Fruit fly (Drosophila melanogaster): ENCODE results near the gene CG4658.

Gene CG4658

DNA sequence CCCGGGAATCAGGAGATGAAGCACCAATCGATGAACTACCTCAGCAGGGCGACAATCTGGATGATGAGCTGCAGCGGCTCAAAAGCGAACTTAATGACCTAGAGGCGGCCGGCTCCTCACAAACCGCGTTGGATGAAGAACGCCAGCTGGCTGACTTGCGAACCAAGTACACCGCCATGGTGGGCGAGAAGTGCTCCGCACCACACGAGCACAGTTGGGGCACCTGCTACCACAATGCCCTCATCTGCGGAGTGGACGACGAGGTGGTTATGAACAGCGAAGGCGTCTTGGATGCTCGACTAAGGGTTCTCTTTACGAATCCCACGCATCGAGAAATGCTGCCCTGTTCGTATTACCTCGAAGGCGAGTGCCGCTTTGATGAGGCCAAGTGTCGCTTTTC, 2.2 kb upstream of the CG4658 start:
- TF ChIP-seq Hr78 (GFP tag; optimal IDR thresholded peaks at IDR 0.05) (no peak), ey (GFP tag; optimal IDR thresholded peaks at IDR 0.05) (no peak), sv (GFP tag; optimal IDR thresholded peaks at IDR 0.05) (no peak), Dfd (GFP tag; optimal IDR thresholded peaks at IDR 0.05) (no peak), usp (GFP tag; optimal IDR thresholded peaks at IDR 0.05) (no peak), dl (GFP tag; optimal IDR thresholded peaks at IDR 0.05; ENCODE audit: insufficient read depth in 1 of 2, partially characterized antibody in 2 of 2) (no peak), Mio (GFP tag; optimal IDR thresholded peaks at IDR 0.05) (no peak), jim (GFP tag; optimal IDR thresholded peaks at IDR 0.05) (no peak), foxo (GFP tag; optimal IDR thresholded peaks at IDR 0.05) (no peak), rgr (GFP tag; optimal IDR thresholded peaks at IDR 0.05) (no peak), h (GFP tag; optimal IDR thresholded peaks at IDR 0.05) (no peak), brk (GFP tag; optimal IDR thresholded peaks at IDR 0.05) (no peak), CG9705 (GFP tag; optimal IDR thresholded peaks at IDR 0.05) (no peak), pan (optimal IDR thresholded peaks at IDR 0.05) (no peak), Hr83 (GFP tag; optimal IDR thresholded peaks at IDR 0.05; ENCODE audit: poor library complexity, severe bottlenecking) (no peak), Rel (GFP tag; optimal IDR thresholded peaks at IDR 0.05) (no peak), Rel (tag; optimal IDR thresholded peaks at IDR 0.05) (no peak)

DNA sequence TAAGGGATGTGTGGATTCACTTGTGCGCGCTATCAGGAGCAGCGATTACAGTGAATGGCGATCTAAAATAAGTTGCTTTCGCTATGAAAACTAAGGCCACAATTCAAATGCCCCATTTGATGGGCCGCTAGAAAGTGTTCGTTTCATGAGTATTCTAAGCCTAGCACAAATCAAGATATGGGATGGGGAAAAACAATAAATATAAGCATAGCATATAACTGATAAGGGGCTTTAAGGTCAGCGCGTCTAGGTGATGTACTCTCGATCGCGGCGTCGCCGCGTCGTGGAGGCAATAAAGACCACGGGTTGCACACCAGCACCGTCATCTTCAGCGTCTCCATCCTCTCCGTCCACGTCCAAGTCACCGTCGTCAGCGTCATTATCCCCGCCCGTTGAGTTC, 3.8 kb downstream of the CG4658 start:
- TF ChIP-seq rgr (GFP tag; optimal IDR thresholded peaks at IDR 0.05) (no peak), Rel (GFP tag; optimal IDR thresholded peaks at IDR 0.05) (no peak), Rel (tag; optimal IDR thresholded peaks at IDR 0.05) (peak; percentile 82)

DNA sequence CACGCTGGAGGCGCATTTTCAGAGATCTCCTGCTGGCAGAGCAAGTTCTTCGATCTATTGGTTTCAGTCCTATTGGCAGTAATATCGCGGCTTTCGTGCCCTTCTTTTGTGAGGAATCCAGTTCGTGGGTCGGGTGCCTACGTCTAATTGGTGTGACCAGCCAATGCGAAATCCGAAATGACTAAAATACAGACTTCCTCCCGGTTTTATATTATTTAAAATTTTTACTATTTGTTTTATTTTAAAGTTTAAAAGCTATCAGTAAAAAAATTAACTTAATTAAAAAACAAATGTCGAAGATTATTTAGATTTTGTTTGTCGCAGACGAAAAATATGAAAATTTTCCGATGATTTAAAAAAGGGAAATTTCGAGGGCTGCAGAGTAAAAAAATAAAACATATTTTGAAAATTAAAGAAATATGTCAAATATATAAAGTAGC, 6.7 kb downstream of the CG4658 start, which contains the start of gene CG5850:
Gene CG5850, minus strand, starts transcription at position 347 of the 440 bp plus-strand sequence.
- peak; percentile 42 for TF ChIP-seq Sp1 (GFP tag; optimal IDR thresholded peaks at IDR 0.05)
- peak; percentile 61 for TF ChIP-seq rgr (GFP tag; optimal IDR thresholded peaks at IDR 0.05)
- no peak for TF ChIP-seq dsf (GFP tag; optimal IDR thresholded peaks at IDR 0.05; ENCODE audit: borderline replicate concordance)
- peak; percentile 24 for TF ChIP-seq HLH106 (tag; optimal IDR thresholded peaks at IDR 0.05)
- peak in 1 of 2 experiments; percentile 14 for TF ChIP-seq foxo (GFP tag; optimal IDR thresholded peaks at IDR 0.05)
- TF ChIP-seq Hr83 (GFP tag; optimal IDR thresholded peaks at IDR 0.05; ENCODE audit: poor library complexity, severe bottlenecking): no peak

DNA sequence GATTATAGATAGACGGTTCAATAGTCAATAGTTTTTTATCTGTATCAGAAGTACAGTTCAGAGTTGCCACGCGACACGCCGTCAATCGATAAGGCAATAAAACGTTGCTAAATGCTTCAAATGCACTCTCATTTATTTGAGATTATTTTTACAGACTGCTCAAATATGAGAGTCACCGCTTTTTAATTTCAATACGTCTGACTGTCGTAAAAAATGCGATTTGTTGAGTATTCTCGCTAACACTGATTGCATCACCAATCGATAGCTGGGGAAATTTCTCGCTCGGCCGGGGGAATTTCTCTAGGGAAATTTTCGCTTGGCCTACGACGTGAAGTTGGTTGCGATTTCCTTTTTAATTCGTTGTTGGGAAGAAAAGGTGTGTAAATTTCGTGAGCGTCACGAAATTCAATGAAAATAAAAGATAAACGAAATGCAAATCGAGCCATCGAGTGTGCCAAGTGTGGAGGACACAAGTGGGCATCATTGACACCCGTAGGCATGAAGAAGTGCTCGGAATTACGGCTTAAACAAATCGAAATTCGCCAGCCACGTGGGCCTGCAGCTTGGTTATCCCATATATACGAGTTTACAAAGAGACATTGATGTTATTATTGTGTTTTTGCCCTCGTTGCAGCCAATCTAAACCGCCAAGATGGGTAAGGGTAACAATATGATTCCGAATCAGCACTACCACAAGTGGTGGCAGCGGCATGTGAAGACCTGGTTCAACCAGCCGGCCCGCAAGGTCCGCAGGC, 10.2 kb downstream of the CG4658 start, which contains the start of the genes Dref and RpL13:
Gene Dref, minus strand, starts transcription at position 247 of the 755 bp plus-strand sequence.
Gene RpL13, plus strand, starts transcription at position 331 of the 755 bp plus-strand sequence.
- peak; percentile 93 for TF ChIP-seq Sp1 (GFP tag; optimal IDR thresholded peaks at IDR 0.05)
- peak; percentile 86 for TF ChIP-seq dmrt93B (GFP tag; optimal IDR thresholded peaks at IDR 0.05)
- TF ChIP-seq Dfd (GFP tag; optimal IDR thresholded peaks at IDR 0.05): no peak
- peak; percentile 88 for TF ChIP-seq OdsH (GFP tag; optimal IDR thresholded peaks at IDR 0.05)
- TF ChIP-seq Dif (GFP tag; optimal IDR thresholded peaks at IDR 0.05; ENCODE audit: partially characterized antibody): no peak
- peak; percentile 43 for TF ChIP-seq Mio (GFP tag; optimal IDR thresholded peaks at IDR 0.05)
- TF ChIP-seq lola (GFP tag; optimal IDR thresholded peaks at IDR 0.05): no peak
- peak; percentile 53 for TF ChIP-seq dsf (GFP tag; optimal IDR thresholded peaks at IDR 0.05; ENCODE audit: borderline replicate concordance)
- TF ChIP-seq usp (GFP tag; optimal IDR thresholded peaks at IDR 0.05): no peak
- TF ChIP-seq Jra (GFP tag; optimal IDR thresholded peaks at IDR 0.05): peak; percentile 71
- TF ChIP-seq fru (GFP tag; optimal IDR thresholded peaks at IDR 0.05): peak; percentile 83
- no peak for TF ChIP-seq Hr78 (GFP tag; optimal IDR thresholded peaks at IDR 0.05)
- no peak for TF ChIP-seq jim (GFP tag; optimal IDR thresholded peaks at IDR 0.05)
- peak; percentile 90 for TF ChIP-seq h (GFP tag; optimal IDR thresholded peaks at IDR 0.05)
- no peak for TF ChIP-seq brk (GFP tag; optimal IDR thresholded peaks at IDR 0.05)
- peak; percentile 65 for TF ChIP-seq sv (GFP tag; optimal IDR thresholded peaks at IDR 0.05)
- TF ChIP-seq CG9705 (GFP tag; optimal IDR thresholded peaks at IDR 0.05): peak; percentile 88
- TF ChIP-seq psq (GFP tag; optimal IDR thresholded peaks at IDR 0.05): peak; percentile 60
- peak; percentile 57 for TF ChIP-seq CG32264 (GFP tag; optimal IDR thresholded peaks at IDR 0.05)
- no peak for TF ChIP-seq Vsx2 (GFP tag; optimal IDR thresholded peaks at IDR 0.05; ENCODE audit: partially characterized antibody)
- TF ChIP-seq foxo (GFP tag; optimal IDR thresholded peaks at IDR 0.05): peak; percentile 67 to 73
- no peak for TF ChIP-seq CrebA (GFP tag; optimal IDR thresholded peaks at IDR 0.05; ENCODE audit: borderline replicate concordance)
- TF ChIP-seq HLH106 (tag; optimal IDR thresholded peaks at IDR 0.05): peak; percentile 81
- peak; percentile 84 for TF ChIP-seq Hnf4 (GFP tag; optimal IDR thresholded peaks at IDR 0.05)
- TF ChIP-seq ey (GFP tag; optimal IDR thresholded peaks at IDR 0.05): peak; percentile 74
- TF ChIP-seq Hr83 (GFP tag; optimal IDR thresholded peaks at IDR 0.05; ENCODE audit: poor library complexity, severe bottlenecking): peak; percentile 94
- no peak for TF ChIP-seq GATAd (GFP tag; optimal IDR thresholded peaks at IDR 0.05)
- no peak for TF ChIP-seq tai (GFP tag; optimal IDR thresholded peaks at IDR 0.05)
- peak; percentile 88 for TF ChIP-seq rgr (GFP tag; optimal IDR thresholded peaks at IDR 0.05)
- peak; percentile 88 for TF ChIP-seq br (GFP tag; optimal IDR thresholded peaks at IDR 0.05)
- peak; percentile 77 for TF ChIP-seq Myc (optimal IDR thresholded peaks at IDR 0.05)
- no peak for TF ChIP-seq N (GFP tag; optimal IDR thresholded peaks at IDR 0.05)
- TF ChIP-seq pan (optimal IDR thresholded peaks at IDR 0.05): no peak
- peak; percentile 53 for TF ChIP-seq woc (GFP tag; optimal IDR thresholded peaks at IDR 0.05)
- TF ChIP-seq sage (GFP tag; optimal IDR thresholded peaks at IDR 0.05): no peak
- TF ChIP-seq Abd-B (GFP tag; optimal IDR thresholded peaks at IDR 0.05): no peak
- TF ChIP-seq dl (GFP tag; optimal IDR thresholded peaks at IDR 0.05; ENCODE audit: insufficient read depth in 1 of 2, partially characterized antibody in 2 of 2): no peak
- TF ChIP-seq Rel (GFP tag; optimal IDR thresholded peaks at IDR 0.05): no peak
- TF ChIP-seq Rel (tag; optimal IDR thresholded peaks at IDR 0.05): peak; percentile 80

Measured in whole organism, wandering third instar larva.